Fruit fly (Drosophila melanogaster): Measurements from ENCODE around the gene Bem46.

Gene Bem46

dm6 chr2L:2987681-2988381 lies at the start of gene Bem46, which contains the start of gene Chd1:
Gene Bem46, plus strand, starts transcription at chr2L:2988116.
Gene Chd1, minus strand, starts transcription at chr2L:2987723.
- TF ChIP-seq CG9948 (tag; optimal IDR thresholded peaks at IDR 0.05) (peak; percentile 84), Pif1A (GFP tag; optimal IDR thresholded peaks at IDR 0.05) (no peak), rn (GFP tag; IDR thresholded peaks at IDR 0.05) (peak; percentile 55; the same call in 1 of the 2 replicates), D1 (tag; optimal IDR thresholded peaks at IDR 0.05) (no peak), CG17806 (tag; optimal IDR thresholded peaks at IDR 0.05) (peak; percentile 75), Ets98B (GFP tag; IDR thresholded peaks at IDR 0.05) (peak; percentile 64; the same call in 1 of the 2 replicates), CG12605 (GFP tag; IDR thresholded peaks at IDR 0.05) (peak; percentile 71), Pif1B (GFP tag; optimal IDR thresholded peaks at IDR 0.05) (no peak), CG4496 (GFP tag; IDR thresholded peaks at IDR 0.05) (peak; percentile 90), CG8301 (tag; optimal IDR thresholded peaks at IDR 0.05) (no peak), fd96Ca (GFP tag; IDR thresholded peaks at IDR 0.05) (peak; percentile 77), CG14655 (GFP tag; optimal IDR thresholded peaks at IDR 0.05) (no peak), Snoo (tag; optimal IDR thresholded peaks at IDR 0.05) (peak; percentile 79), CG10348 (GFP tag; IDR thresholded peaks at IDR 0.05) (no peak), CG8159 (tag; optimal IDR thresholded peaks at IDR 0.05) (peak; percentile 85), CG32121 (GFP tag; IDR thresholded peaks at IDR 0.05) (peak; percentile 76), CG34367 (tag; optimal IDR thresholded peaks at IDR 0.05) (peak; percentile 72), CG13204 (GFP tag; optimal IDR thresholded peaks at IDR 0.05) (no peak), EcR (GFP tag; optimal IDR thresholded peaks at IDR 0.05) (no peak), CG15710 (tag; optimal IDR thresholded peaks at IDR 0.05) (peak; percentile 80), gl (tag; optimal IDR thresholded peaks at IDR 0.05) (peak; percentile 34)

dm6 chr2L:2939698-2940097 lies 48.2 kb upstream of the Bem46 start:
- TF ChIP-seq fd96Ca (GFP tag; IDR thresholded peaks at IDR 0.05), result no peak
- TF ChIP-seq CG10348 (GFP tag; IDR thresholded peaks at IDR 0.05), result no peak

- TF ChIP-seq CG8159 (tag; optimal IDR thresholded peaks at IDR 0.05) (no peak), Pif1A (GFP tag; optimal IDR thresholded peaks at IDR 0.05) (no peak), rn (GFP tag; IDR thresholded peaks at IDR 0.05) (no peak), CG12605 (GFP tag; IDR thresholded peaks at IDR 0.05) (no peak), CG17806 (tag; optimal IDR thresholded peaks at IDR 0.05) (no peak), Snoo (tag; optimal IDR thresholded peaks at IDR 0.05) (no peak), CG13204 (GFP tag; optimal IDR thresholded peaks at IDR 0.05) (no peak), CG14655 (GFP tag; optimal IDR thresholded peaks at IDR 0.05) (peak; percentile 31), CG10348 (GFP tag; IDR thresholded peaks at IDR 0.05) (no peak), CG8301 (tag; optimal IDR thresholded peaks at IDR 0.05) (peak; percentile 7), gl (tag; optimal IDR thresholded peaks at IDR 0.05) (no peak)
Observed at dm6 chr2L:2941353-2941752, 46.6 kb upstream of the Bem46 start.

dm6 chr2L:2942639-2943038 lies 45.3 kb upstream of the Bem46 start:
- TF ChIP-seq CG14655 (GFP tag; optimal IDR thresholded peaks at IDR 0.05) (peak; percentile 38), CG17806 (tag; optimal IDR thresholded peaks at IDR 0.05) (peak; percentile 15), CG8159 (tag; optimal IDR thresholded peaks at IDR 0.05) (peak; percentile 17), Snoo (tag; optimal IDR thresholded peaks at IDR 0.05) (no peak), rn (GFP tag; IDR thresholded peaks at IDR 0.05) (no peak), fd96Ca (GFP tag; IDR thresholded peaks at IDR 0.05) (0 out of 3 replicates have a peak, but pooled peaks have one; percentile 49), CG34367 (tag; optimal IDR thresholded peaks at IDR 0.05) (no peak), Ets98B (GFP tag; IDR thresholded peaks at IDR 0.05) (peak; percentile 57), EcR (GFP tag; optimal IDR thresholded peaks at IDR 0.05) (no peak), gl (tag; optimal IDR thresholded peaks at IDR 0.05) (no peak), Pif1A (GFP tag; optimal IDR thresholded peaks at IDR 0.05) (peak; percentile 13), Pif1B (GFP tag; optimal IDR thresholded peaks at IDR 0.05) (no peak), CG13204 (GFP tag; optimal IDR thresholded peaks at IDR 0.05) (no peak), D1 (tag; optimal IDR thresholded peaks at IDR 0.05) (no peak), CG4496 (GFP tag; IDR thresholded peaks at IDR 0.05) (peak; percentile 53; the same call in 1 of the 3 replicates), CG9948 (tag; optimal IDR thresholded peaks at IDR 0.05) (peak; percentile 15), CG8301 (tag; optimal IDR thresholded peaks at IDR 0.05) (peak; percentile 25), CG12605 (GFP tag; IDR thresholded peaks at IDR 0.05) (no peak), CG32121 (GFP tag; IDR thresholded peaks at IDR 0.05) (no peak), CG10348 (GFP tag; IDR thresholded peaks at IDR 0.05) (no peak), CG15710 (tag; optimal IDR thresholded peaks at IDR 0.05) (no peak)

- TF ChIP-seq CG13204 (GFP tag; optimal IDR thresholded peaks at IDR 0.05) (no peak), Ets98B (GFP tag; IDR thresholded peaks at IDR 0.05) (peak; percentile 58; the same call in 1 of the 2 replicates), CG34367 (tag; optimal IDR thresholded peaks at IDR 0.05) (peak; percentile 34), EcR (GFP tag; optimal IDR thresholded peaks at IDR 0.05) (no peak), CG12605 (GFP tag; IDR thresholded peaks at IDR 0.05) (peak; percentile 44), CG14655 (GFP tag; optimal IDR thresholded peaks at IDR 0.05) (peak; percentile 58), Pif1A (GFP tag; optimal IDR thresholded peaks at IDR 0.05) (peak; percentile 54), D1 (tag; optimal IDR thresholded peaks at IDR 0.05) (no peak), CG9948 (tag; optimal IDR thresholded peaks at IDR 0.05) (peak; percentile 26), CG17806 (tag; optimal IDR thresholded peaks at IDR 0.05) (peak; percentile 39), CG8301 (tag; optimal IDR thresholded peaks at IDR 0.05) (peak; percentile 35), CG8159 (tag; optimal IDR thresholded peaks at IDR 0.05) (peak; percentile 86), CG10348 (GFP tag; IDR thresholded peaks at IDR 0.05) (no peak), CG4496 (GFP tag; IDR thresholded peaks at IDR 0.05) (peak; percentile 62), Snoo (tag; optimal IDR thresholded peaks at IDR 0.05) (peak; percentile 11), Pif1B (GFP tag; optimal IDR thresholded peaks at IDR 0.05) (peak; percentile 65), CG15710 (tag; optimal IDR thresholded peaks at IDR 0.05) (peak; percentile 45), fd96Ca (GFP tag; IDR thresholded peaks at IDR 0.05) (peak; percentile 71)
Observed at dm6 chr2L:2944509-2944908, 43.4 kb upstream of the Bem46 start.
